Fruit fly (Drosophila melanogaster) whole organism, pupa: ENCODE measurements around the gene mRpS6.

Experiments
- CG8159 ChIP-seq: fragments of 200-800 bp; sonication (Bioruptor generic); optimal IDR thresholded peaks from 3 replicates; lab custom pipeline; 2018; ENCODE audit warnings: missing biosample characterization, mild to moderate bottlenecking, missing genetic modification characterization, moderate library complexity
- Pif1A ChIP-seq: fragments of 200-800 bp; sonication (Bioruptor generic); optimal IDR thresholded peaks from 3 replicates; lab custom pipeline; 2016; ENCODE audit warnings: missing biosample characterization, missing genetic modification characterization
- Snoo ChIP-seq: fragments of 200-800 bp; sonication (Bioruptor generic); optimal IDR thresholded peaks from 3 replicates; lab custom pipeline; 2017; ENCODE audit warnings: missing biosample characterization, mild to moderate bottlenecking, missing genetic modification characterization, inconsistent platforms

- TF ChIP-seq Pif1A (GFP tag; lab: Kevin White, UChicago) (no peak), CG8159 (tag; lab: Kevin White, UChicago) (no peak), Snoo (no peak)
These were observed 47.6 kb downstream of the mRpS6 start for dm6 chr3L:4411951-4412350.
